Fruit fly (Drosophila melanogaster): Measurements from ENCODE around the gene dsb.

Gene dsb

dm6 chr3L:1880692-1881091 lies 29.3 kb downstream of the dsb start (continued):
- TF ChIP-seq CG12071 (GFP tag; optimal IDR thresholded peaks at IDR 0.05) (peak; percentile 46), Dad (GFP tag; optimal IDR thresholded peaks at IDR 0.05) (peak; percentile 18), MTF-1 (GFP tag; optimal IDR thresholded peaks at IDR 0.05; ENCODE audit: borderline replicate concordance) (no peak)

- peak; percentile 73 for TF ChIP-seq CG6254 (GFP tag; optimal IDR thresholded peaks at IDR 0.05)
- peak; percentile 97 for TF ChIP-seq pzg (GFP tag; optimal IDR thresholded peaks at IDR 0.05)
- peak; percentile 50 for TF ChIP-seq crc (GFP tag; optimal IDR thresholded peaks at IDR 0.05)
- peak in 1 of 3 experiments; percentile 49 for TF ChIP-seq lola (GFP tag; optimal IDR thresholded peaks at IDR 0.05)
- peak; percentile 83 for TF ChIP-seq lilli (GFP tag; optimal IDR thresholded peaks at IDR 0.05)
- no peak; the same call in 1 of the 2 replicates for TF ChIP-seq Ravus (GFP tag; IDR thresholded peaks at IDR 0.05)
- peak; percentile 80 for TF ChIP-seq ara (GFP tag; IDR thresholded peaks at IDR 0.05)
- TF ChIP-seq pan (optimal IDR thresholded peaks at IDR 0.05) = no peak
- TF ChIP-seq pan (GFP tag; optimal IDR thresholded peaks at IDR 0.05 in 1 of 2, IDR thresholded peaks at IDR 0.05 in 1 of 2) = peak in 1 of 2 experiments; percentile 68
- TF ChIP-seq bbx (GFP tag; IDR thresholded peaks at IDR 0.05; ENCODE audit: partially characterized antibody) = peak; percentile 9; the same call in 1 of the 2 replicates
- TF ChIP-seq otp (GFP tag; IDR thresholded peaks at IDR 0.05) = 0 out of 3 replicates have a peak, but pooled peaks have one; percentile 47
- no peak for TF ChIP-seq CG14860 (GFP tag; IDR thresholded peaks at IDR 0.05; ENCODE audit: partially characterized antibody)
- TF ChIP-seq nau (GFP tag; optimal IDR thresholded peaks at IDR 0.05) = no peak
- TF ChIP-seq CG1602 (GFP tag; optimal IDR thresholded peaks at IDR 0.05) = peak; percentile 62
- TF ChIP-seq MTF-1 (GFP tag; optimal IDR thresholded peaks at IDR 0.05; ENCODE audit: borderline replicate concordance) = peak; percentile 23
- peak; percentile 9 for TF ChIP-seq grn (GFP tag; optimal IDR thresholded peaks at IDR 0.05)
- TF ChIP-seq ci (GFP tag; IDR thresholded peaks at IDR 0.05) = peak; percentile 88
- TF ChIP-seq jumu (GFP tag; optimal IDR thresholded peaks at IDR 0.05) = peak; percentile 75
- TF ChIP-seq CG8765 (GFP tag; IDR thresholded peaks at IDR 0.05) = no peak
- no peak for TF ChIP-seq CG17612 (GFP tag; IDR thresholded peaks at IDR 0.05)
- no peak for TF ChIP-seq CG32772 (GFP tag; IDR thresholded peaks at IDR 0.05)
- TF ChIP-seq chm (GFP tag; IDR thresholded peaks at IDR 0.05) = peak; percentile 79
- peak; percentile 37; the same call in 1 of the 2 replicates for TF ChIP-seq ttk (GFP tag; IDR thresholded peaks at IDR 0.05)
- TF ChIP-seq stwl (tag; optimal IDR thresholded peaks at IDR 0.05) = peak; percentile 88
- peak; percentile 57 for TF ChIP-seq Aef1 (GFP tag; IDR thresholded peaks at IDR 0.05)
- peak; percentile 13 for TF ChIP-seq CG10565 (GFP tag; optimal IDR thresholded peaks at IDR 0.05)
- TF ChIP-seq zfh1 (GFP tag; IDR thresholded peaks at IDR 0.05) = peak; percentile 78
- TF ChIP-seq usp (GFP tag; optimal IDR thresholded peaks at IDR 0.05) = no peak
- TF ChIP-seq CG17385 (GFP tag; optimal IDR thresholded peaks at IDR 0.05) = peak; percentile 98
- TF ChIP-seq CG43689 (GFP tag; IDR thresholded peaks at IDR 0.05) = peak; percentile 15; the same call in 1 of the 2 replicates
- peak; percentile 33 for TF ChIP-seq vfl (GFP tag; optimal IDR thresholded peaks at IDR 0.05)
- peak; percentile 85 for TF ChIP-seq Rfx (GFP tag; IDR thresholded peaks at IDR 0.05)
- peak; percentile 65 for TF ChIP-seq dmrt99B (tag; optimal IDR thresholded peaks at IDR 0.05)
- TF ChIP-seq dan (GFP tag; IDR thresholded peaks at IDR 0.05) = no peak
- peak; percentile 20 for TF ChIP-seq CG3838 (GFP tag; optimal IDR thresholded peaks at IDR 0.05)
- TF ChIP-seq Dip3 (GFP tag; optimal IDR thresholded peaks at IDR 0.05) = peak; percentile 24
- peak; percentile 80 for TF ChIP-seq PHDP (tag; optimal IDR thresholded peaks at IDR 0.05)
- peak; percentile 63 for TF ChIP-seq slp2 (GFP tag; optimal IDR thresholded peaks at IDR 0.05)
- TF ChIP-seq NFAT (GFP tag; IDR thresholded peaks at IDR 0.05) = no peak
- peak; percentile 82 for TF ChIP-seq CG14710 (tag; optimal IDR thresholded peaks at IDR 0.05)
- no peak for TF ChIP-seq inv (GFP tag; IDR thresholded peaks at IDR 0.05; ENCODE audit: partially characterized antibody)
- no peak for TF ChIP-seq CG8478 (optimal IDR thresholded peaks at IDR 0.05)
- TF ChIP-seq CG9215 (GFP tag; IDR thresholded peaks at IDR 0.05) = peak; percentile 32; the same call in 1 of the 2 replicates
- TF ChIP-seq CG2120 (GFP tag; optimal IDR thresholded peaks at IDR 0.05) = peak; percentile 86
- TF ChIP-seq pros (GFP tag; optimal IDR thresholded peaks at IDR 0.05) = no peak
- peak; percentile 60 for TF ChIP-seq CG18764 (GFP tag; optimal IDR thresholded peaks at IDR 0.05)
- peak; percentile 50 for TF ChIP-seq CG2116 (GFP tag; optimal IDR thresholded peaks at IDR 0.05)
- peak; percentile 27 for TF ChIP-seq sima (GFP tag; optimal IDR thresholded peaks at IDR 0.05)
Observed at dm6 chr3L:1876215-1876625, 33.8 kb downstream of the dsb start, which contains the start of gene dre4. TSS of gene dre4 (minus strand) at chr3L:1876312.

Measured in whole organism, embryonic.